Fruit fly (Drosophila melanogaster) whole organism, wandering third instar larva: ENCODE results near the gene CG13053.

Source experiments
- Abd-B ChIP-seq: fragments of >200 bp; optimal IDR thresholded peaks from 2 replicates; lab custom pipeline; 2017; ENCODE audit warnings: missing biosample characterization, missing genetic modification characterization
- CG9705 ChIP-seq: fragments of 200-800 bp; sonication (Bioruptor generic); optimal IDR thresholded peaks from 2 replicates; lab custom pipeline; 2018; ENCODE audit warnings: missing biosample characterization, mild to moderate bottlenecking, missing genetic modification characterization
- CrebA ChIP-seq: fragments of 200-800 bp; sonication (Bioruptor generic); optimal IDR thresholded peaks from 2 replicates; lab custom pipeline; 2016; ENCODE audit warnings: missing biosample characterization, mild to moderate bottlenecking, missing genetic modification characterization, borderline replicate concordance
- Dfd ChIP-seq: fragments of >200 bp; optimal IDR thresholded peaks from 2 replicates; lab custom pipeline; 2017; ENCODE audit warnings: missing biosample characterization, missing genetic modification characterization
- Dif ChIP-seq: fragments of 200-275, 200-300 bp; sonication (Bioruptor generic); optimal IDR thresholded peaks from 2 replicates; lab custom pipeline; 2018; ENCODE audit warnings: missing biosample characterization, missing genetic modification characterization; ENCODE audit not compliant: partially characterized antibody
- GATAd ChIP-seq: sonication (Bioruptor generic); optimal IDR thresholded peaks from 2 replicates; lab custom pipeline; 2016; ENCODE audit warnings: missing biosample characterization, missing genetic modification characterization
- HLH106 ChIP-seq: fragments of 200-800 bp; optimal IDR thresholded peaks from 3 replicates; lab custom pipeline; 2019; ENCODE audit warnings: missing biosample characterization, mild to moderate bottlenecking, missing genetic modification characterization, moderate library complexity
- Hnf4 ChIP-seq: fragments of 200-800 bp; sonication (Bioruptor generic); optimal IDR thresholded peaks from 2 replicates; lab custom pipeline; 2016; ENCODE audit warnings: missing biosample characterization, mild to moderate bottlenecking, missing genetic modification characterization
- Hr78 ChIP-seq: fragments of >200 bp; optimal IDR thresholded peaks from 2 replicates; lab custom pipeline; 2017; ENCODE audit warnings: missing biosample characterization, missing genetic modification characterization
- Hr83 ChIP-seq: fragments of 200-300 bp; sonication (Bioruptor generic); optimal IDR thresholded peaks from 2 replicates; lab custom pipeline; 2016; ENCODE audit warnings: missing biosample characterization, mild to moderate bottlenecking, missing genetic modification characterization, moderate library complexity; ENCODE audit not compliant: poor library complexity, severe bottlenecking
- Jra ChIP-seq: sonication (Bioruptor generic); optimal IDR thresholded peaks from 2 replicates; lab custom pipeline; 2016; ENCODE audit warnings: missing biosample characterization, missing genetic modification characterization
- Mio ChIP-seq: sonication (Bioruptor generic); optimal IDR thresholded peaks from 2 replicates; lab custom pipeline; 2016; ENCODE audit warnings: missing biosample characterization, missing genetic modification characterization
- Myc ChIP-seq: fragments of >200 bp; optimal IDR thresholded peaks from 2 replicates; lab custom pipeline; 2017
- N ChIP-seq: fragments of >200 bp; optimal IDR thresholded peaks from 2 replicates; lab custom pipeline; 2018; ENCODE audit warnings: missing biosample characterization, missing external identifiers, missing genetic modification characterization
- OdsH ChIP-seq: fragments of 200-800 bp; sonication (Bioruptor generic); optimal IDR thresholded peaks from 2 replicates; lab custom pipeline; 2016; ENCODE audit warnings: missing biosample characterization, mild to moderate bottlenecking, missing genetic modification characterization
- Rel ChIP-seq, 2 experiments: fragments of 200-800 bp; sonication (Bioruptor generic) in 1 of 2; optimal IDR thresholded peaks; 2 replicates in 1 of 2; 3 replicates in 1 of 2; lab custom pipeline; 2016 to 2019; ENCODE audit warnings: mild to moderate bottlenecking in 2 of 2, missing biosample characterization in 2 of 2, missing genetic modification characterization in 2 of 2, moderate library complexity in 1 of 2
- Sp1 ChIP-seq: fragments of 200-800 bp; sonication (Bioruptor generic); optimal IDR thresholded peaks from 3 replicates; lab custom pipeline; 2019; ENCODE audit warnings: missing biosample characterization, mild to moderate bottlenecking, missing genetic modification characterization, moderate library complexity
- br ChIP-seq: fragments of 200-800 bp; sonication (Bioruptor generic); optimal IDR thresholded peaks from 2 replicates; lab custom pipeline; 2016; ENCODE audit warnings: missing biosample characterization, missing genetic modification characterization
- brk ChIP-seq: fragments of 200-800 bp; sonication (Bioruptor generic); optimal IDR thresholded peaks from 2 replicates; lab custom pipeline; 2016; ENCODE audit warnings: missing biosample characterization, mild to moderate bottlenecking, missing genetic modification characterization
- dl ChIP-seq, 2 experiments: fragments of 175-275, 200-275 bp in 1 of 2; fragments of 200-275 bp in 1 of 2; sonication (Bioruptor generic); optimal IDR thresholded peaks; lab custom pipeline; 2018; ENCODE audit warnings: mild to moderate bottlenecking in 2 of 2, missing biosample characterization in 2 of 2, missing genetic modification characterization in 2 of 2, moderate library complexity in 2 of 2; ENCODE audit not compliant: partially characterized antibody in 2 of 2, insufficient read depth in 1 of 2
- ey ChIP-seq: fragments of 200-800 bp; sonication (Bioruptor generic); optimal IDR thresholded peaks from 2 replicates; lab custom pipeline; 2016; ENCODE audit warnings: missing biosample characterization, missing genetic modification characterization
- foxo ChIP-seq, 2 experiments: fragments of 200-800 bp; sonication (Bioruptor generic); optimal IDR thresholded peaks; 2 replicates in 1 of 2; 3 replicates in 1 of 2; lab custom pipeline; 2016 to 2017; ENCODE audit warnings: missing biosample characterization in 2 of 2, missing genetic modification characterization in 2 of 2
- fru ChIP-seq: fragments of 200-800 bp; sonication (Bioruptor generic); optimal IDR thresholded peaks from 3 replicates; lab custom pipeline; 2016; ENCODE audit warnings: missing biosample characterization, mild to moderate bottlenecking, missing genetic modification characterization
- h ChIP-seq: fragments of 200-800 bp; sonication (Bioruptor generic); optimal IDR thresholded peaks from 3 replicates; lab custom pipeline; 2016; ENCODE audit warnings: missing biosample characterization, mild to moderate bottlenecking, missing genetic modification characterization
- jim ChIP-seq: fragments of 175-275, 200-325 bp; sonication (Bioruptor generic); optimal IDR thresholded peaks from 2 replicates; lab custom pipeline; 2016; ENCODE audit warnings: missing biosample characterization, mild to moderate bottlenecking, missing genetic modification characterization
- pan ChIP-seq: fragments of >200 bp; optimal IDR thresholded peaks from 2 replicates; lab custom pipeline; 2017
- rgr ChIP-seq: fragments of 200-800 bp; sonication (Bioruptor generic); optimal IDR thresholded peaks from 3 replicates; lab custom pipeline; 2016; ENCODE audit warnings: missing biosample characterization, mild to moderate bottlenecking, missing genetic modification characterization
- sage ChIP-seq: fragments of 200-800 bp; sonication (Bioruptor generic); optimal IDR thresholded peaks from 2 replicates; lab custom pipeline; 2016; ENCODE audit warnings: missing biosample characterization, mild to moderate bottlenecking, missing genetic modification characterization
- usp ChIP-seq: fragments of >200 bp; optimal IDR thresholded peaks from 2 replicates; lab custom pipeline; 2017; ENCODE audit warnings: missing biosample characterization, missing genetic modification characterization
- woc ChIP-seq: sonication (Bioruptor generic); optimal IDR thresholded peaks from 2 replicates; lab custom pipeline; 2016; ENCODE audit warnings: missing biosample characterization, mild to moderate bottlenecking, missing genetic modification characterization

The CG13053 gene

DNA sequence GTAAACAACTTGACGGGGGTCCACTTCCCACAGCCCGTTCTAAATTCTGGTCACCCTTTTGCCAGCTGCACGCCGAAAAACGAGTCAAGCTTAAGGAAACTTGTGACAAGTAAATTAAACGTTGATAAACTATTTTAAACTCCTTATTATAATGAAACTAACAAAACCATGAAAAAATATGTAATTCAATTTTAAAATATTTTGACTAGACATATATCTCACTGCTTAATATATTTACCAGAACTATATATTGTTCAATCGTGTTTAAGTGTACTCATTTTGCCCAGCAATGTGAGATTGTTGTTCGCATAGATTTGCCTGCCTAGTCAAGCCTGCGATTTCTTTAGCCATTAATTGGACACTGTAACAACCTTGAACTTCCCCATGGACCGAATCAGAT lies at the start of gene CG13053:
Gene CG13053 (minus strand): TSS at position 171 of the 400 bp plus-strand sequence.
- no peak for TF ChIP-seq pan (lab: Kevin White, UChicago)
- no peak for TF ChIP-seq jim (GFP tag; lab: Kevin White, UChicago)
- TF ChIP-seq Dfd, result no peak
- TF ChIP-seq usp (GFP tag; lab: Kevin White, UChicago), result no peak
- TF ChIP-seq br, result no peak
- TF ChIP-seq CG9705, result no peak
- TF ChIP-seq sage (GFP tag; lab: Kevin White, UChicago), result no peak
- no peak for TF ChIP-seq Hnf4 (GFP tag; lab: Kevin White, UChicago)
- TF ChIP-seq dl (GFP tag; optimal IDR thresholded peaks at IDR 0.05; lab: Kevin White, UChicago; ENCODE audit: insufficient read depth in 1 of 2, partially characterized antibody in 2 of 2), result no peak
- no peak for TF ChIP-seq Myc (lab: Kevin White, UChicago)
- TF ChIP-seq woc (GFP tag; lab: Kevin White, UChicago), result no peak
- no peak for TF ChIP-seq Dif (GFP tag; lab: Kevin White, UChicago)
- no peak for TF ChIP-seq Abd-B (GFP tag; lab: Kevin White, UChicago)
- no peak for TF ChIP-seq Jra (GFP tag; lab: Kevin White, UChicago)
- TF ChIP-seq Rel (GFP tag; optimal IDR thresholded peaks at IDR 0.05; lab: Kevin White, UChicago), result no peak
- TF ChIP-seq Rel (tag; optimal IDR thresholded peaks at IDR 0.05; lab: Kevin White, UChicago), result no peak

DNA sequence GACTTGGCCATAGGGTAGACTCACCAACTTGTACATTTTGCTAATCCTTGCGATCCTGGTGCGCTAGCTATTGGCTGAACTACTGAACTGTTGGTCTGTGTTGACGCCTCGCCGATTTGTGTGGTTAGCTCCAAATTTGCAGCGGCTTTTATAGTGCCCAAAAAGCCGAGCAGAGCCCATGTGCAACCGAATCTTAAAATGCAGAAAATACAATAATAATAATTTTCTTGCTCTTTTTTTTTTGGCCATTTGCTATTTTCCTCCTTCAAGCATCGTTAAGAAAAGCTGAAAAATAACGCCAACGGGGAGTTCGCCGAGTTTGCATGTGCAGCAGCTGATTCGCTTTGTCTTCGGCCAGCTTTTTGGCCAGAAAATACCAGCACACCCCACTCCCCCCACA lies 48.9 kb upstream of the CG13053 start, which contains the start of gene CG13042:
Gene CG13042 (minus strand): TSS at position 101 of the 400 bp plus-strand sequence.
- TF ChIP-seq Jra (GFP tag; lab: Kevin White, UChicago), result no peak
- TF ChIP-seq CG9705, result no peak
- TF ChIP-seq brk (GFP tag; lab: Kevin White, UChicago), result no peak
- TF ChIP-seq sage (GFP tag; lab: Kevin White, UChicago), result no peak
- TF ChIP-seq Mio (GFP tag; lab: Kevin White, UChicago), result no peak

DNA sequence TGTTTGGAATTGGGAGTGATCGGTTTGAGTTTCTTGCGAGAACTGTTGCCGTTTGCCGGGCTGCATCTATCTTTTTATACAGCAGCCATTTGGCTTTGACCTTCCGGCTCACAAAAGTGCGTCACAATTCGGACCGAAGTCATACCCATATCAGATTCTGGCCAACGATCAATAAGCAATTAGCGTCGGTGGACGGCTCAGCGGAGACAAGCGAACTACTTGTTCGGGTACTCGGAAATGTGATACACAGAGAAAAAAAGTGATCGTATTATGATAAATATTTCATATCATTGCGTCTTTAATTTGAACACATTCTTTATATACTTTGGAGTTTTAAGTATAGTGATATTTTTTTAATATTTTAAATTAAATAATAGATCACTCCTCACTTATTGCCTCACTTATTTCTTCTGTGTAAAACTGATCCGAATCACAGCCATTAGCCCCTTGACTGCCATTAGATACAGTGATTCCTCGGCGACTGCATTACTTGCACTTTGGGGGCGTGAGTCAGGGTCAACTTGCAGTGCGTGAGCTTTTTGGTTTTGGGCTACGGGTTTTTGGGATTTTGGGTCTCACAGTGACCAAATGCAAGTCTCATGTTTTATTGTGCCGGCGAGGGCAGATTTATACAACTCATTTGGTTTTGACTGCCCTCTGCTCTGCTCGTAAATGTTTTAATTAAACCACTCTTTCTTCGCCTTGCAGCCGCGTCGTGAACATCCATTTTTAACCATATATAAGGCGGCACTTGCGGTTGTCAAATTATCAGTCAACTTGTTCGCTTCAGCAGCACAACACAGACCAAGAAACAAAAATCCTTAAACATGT lies 46.5 kb upstream of the CG13053 start, which contains the start of the genes CG13043 and CG13063:
Gene CG13043 (minus strand): TSS at position 51 of the 831 bp plus-strand sequence.
Gene CG13063 (plus strand): TSS at position 781 of the 831 bp plus-strand sequence.
- TF ChIP-seq foxo (GFP tag; optimal IDR thresholded peaks at IDR 0.05; lab: Kevin White, UChicago) (no peak), h (GFP tag; lab: Kevin White, UChicago) (no peak), CrebA (GFP tag; lab: Kevin White, UChicago) (no peak), ey (GFP tag; lab: Kevin White, UChicago) (no peak), pan (lab: Kevin White, UChicago) (no peak), Dif (GFP tag; lab: Kevin White, UChicago) (no peak), HLH106 (tag; lab: Kevin White, UChicago) (no peak), OdsH (GFP tag; lab: Kevin White, UChicago) (no peak), Hnf4 (GFP tag; lab: Kevin White, UChicago) (no peak), Sp1 (no peak), Hr78 (GFP tag; lab: Kevin White, UChicago) (no peak), N (no peak), Mio (GFP tag; lab: Kevin White, UChicago) (no peak), fru (GFP tag; lab: Kevin White, UChicago) (no peak), br (no peak), sage (GFP tag; lab: Kevin White, UChicago) (no peak), rgr (no peak), dl (GFP tag; optimal IDR thresholded peaks at IDR 0.05; lab: Kevin White, UChicago; ENCODE audit: insufficient read depth in 1 of 2, partially characterized antibody in 2 of 2) (no peak), GATAd (GFP tag; lab: Kevin White, UChicago) (no peak), Hr83 (GFP tag; lab: Kevin White, UChicago) (no peak)
- TF ChIP-seq, all 38 proteins: peak for 0

DNA sequence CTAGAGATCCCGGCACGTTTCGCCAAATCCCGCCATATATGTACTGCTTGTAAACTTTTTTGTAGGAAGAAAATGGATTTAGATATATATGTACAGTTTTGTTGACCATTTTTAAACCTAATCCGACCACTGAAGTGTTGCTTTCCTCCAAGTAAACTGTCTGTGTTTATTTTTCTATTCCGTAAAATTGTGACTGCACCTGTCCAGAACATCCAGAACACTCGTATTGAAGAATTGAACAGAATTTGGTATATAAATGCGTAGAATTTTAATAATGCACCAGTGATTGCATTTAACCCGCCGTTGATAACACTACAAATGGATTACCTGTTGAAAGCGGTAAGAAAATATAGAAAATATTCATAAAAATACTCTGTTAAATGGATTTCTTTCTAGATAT lies 44.5 kb upstream of the CG13053 start, which contains the start of gene CG43249:
Gene CG43249 (plus strand): TSS at position 301 of the 400 bp plus-strand sequence.
- TF ChIP-seq OdsH (GFP tag; lab: Kevin White, UChicago) (no peak), pan (lab: Kevin White, UChicago) (no peak), br (no peak), Dfd (no peak), fru (GFP tag; lab: Kevin White, UChicago) (no peak), Hr78 (GFP tag; lab: Kevin White, UChicago) (no peak), Dif (GFP tag; lab: Kevin White, UChicago) (no peak), Mio (GFP tag; lab: Kevin White, UChicago) (no peak), Myc (lab: Kevin White, UChicago) (no peak), ey (GFP tag; lab: Kevin White, UChicago) (no peak), jim (GFP tag; lab: Kevin White, UChicago) (no peak), Sp1 (no peak), woc (GFP tag; lab: Kevin White, UChicago) (no peak)
